Worm (Caenorhabditis elegans) whole organism, L2 larva: ENCODE data around the gene K08F9.4.

Source experiments
- C34F6.9 ChIP-seq: fragments of 150-350 bp; optimal IDR thresholded peaks from 2 replicates; lab custom pipeline; 2014; ENCODE audit warnings: missing biosample characterization, missing genetic modification characterization
- F13H6.1 ChIP-seq: sonication (generic microtip); optimal IDR thresholded peaks from 2 replicates; lab custom pipeline; 2016; ENCODE audit warnings: missing genetic modification characterization, missing compliant biosample characterization
- R02D3.7 ChIP-seq: fragments of 150-350 bp; optimal IDR thresholded peaks from 2 replicates; lab custom pipeline; 2014; ENCODE audit warnings: missing biosample characterization, missing genetic modification characterization
- Y55F3AM.14 ChIP-seq: fragments of 200-800 bp; sonication (Bioruptor generic); optimal IDR thresholded peaks from 2 replicates; lab custom pipeline; 2018; ENCODE audit warnings: mild to moderate bottlenecking, missing genetic modification characterization, missing compliant biosample characterization
- ZK546.5 ChIP-seq: sonication (generic microtip); optimal IDR thresholded peaks from 2 replicates; lab custom pipeline; 2017; ENCODE audit warnings: missing biosample characterization, missing genetic modification characterization
- alr-1 ChIP-seq: fragments of 150-350 bp; optimal IDR thresholded peaks from 2 replicates; lab custom pipeline; 2014; ENCODE audit warnings: missing biosample characterization, missing genetic modification characterization
- aly-2 ChIP-seq: fragments of 150-350 bp; optimal IDR thresholded peaks from 2 replicates; lab custom pipeline; 2014; ENCODE audit warnings: missing biosample characterization, missing genetic modification characterization
- ama-1 ChIP-seq: fragments of 150-350 bp; optimal IDR thresholded peaks from 2 replicates; lab custom pipeline; 2018; ENCODE audit warnings: inconsistent platforms
- blmp-1 ChIP-seq: sonication (generic microtip); optimal IDR thresholded peaks from 2 replicates; lab custom pipeline; 2017; ENCODE audit warnings: missing genetic modification characterization, mild to moderate bottlenecking, missing compliant biosample characterization, antibody characterized with exemption, moderate library complexity; ENCODE audit not compliant: insufficient read depth
- ceh-16 ChIP-seq: fragments of 150-350 bp; optimal IDR thresholded peaks from 2 replicates; lab custom pipeline; 2014; ENCODE audit warnings: missing biosample characterization, missing genetic modification characterization
- crh-2 ChIP-seq: sonication (generic microtip); optimal IDR thresholded peaks from 2 replicates; lab custom pipeline; 2017; ENCODE audit warnings: missing biosample characterization, missing genetic modification characterization
- dmd-4 ChIP-seq: sonication (generic microtip); optimal IDR thresholded peaks from 2 replicates; lab custom pipeline; 2017; ENCODE audit warnings: missing biosample characterization, missing genetic modification characterization
- egl-27 ChIP-seq: sonication (generic microtip); optimal IDR thresholded peaks from 3 replicates; lab custom pipeline; 2017; ENCODE audit warnings: missing biosample characterization, missing genetic modification reagents, missing genetic modification characterization
- elt-1 ChIP-seq: fragments of 150-350 bp; optimal IDR thresholded peaks from 2 replicates; lab custom pipeline; 2014; ENCODE audit warnings: missing biosample characterization, missing genetic modification characterization
- elt-3 ChIP-seq: sonication (generic microtip); optimal IDR thresholded peaks from 2 replicates; lab custom pipeline; 2017; ENCODE audit warnings: missing biosample characterization, missing genetic modification characterization
- fos-1 ChIP-seq: fragments of 150-350 bp; optimal IDR thresholded peaks from 2 replicates; lab custom pipeline; 2014; ENCODE audit warnings: missing biosample characterization, missing genetic modification characterization
- gmeb-1 ChIP-seq: fragments of 150-350 bp; optimal IDR thresholded peaks from 2 replicates; lab custom pipeline; 2014; ENCODE audit warnings: missing biosample characterization, missing genetic modification characterization
- lin-11 ChIP-seq: fragments of 150-350 bp; sonication (generic microtip); optimal IDR thresholded peaks from 2 replicates; lab custom pipeline; 2014; ENCODE audit warnings: missing biosample characterization, missing genetic modification characterization, inconsistent platforms, mixed read lengths
- lin-13 ChIP-seq: fragments of 150-350 bp; optimal IDR thresholded peaks from 2 replicates; lab custom pipeline; 2014; ENCODE audit warnings: missing biosample characterization, missing genetic modification reagents, missing genetic modification characterization
- lin-39 ChIP-seq: fragments of 150-350 bp; optimal IDR thresholded peaks from 2 replicates; lab custom pipeline; 2014; ENCODE audit warnings: missing biosample characterization, missing genetic modification reagents, missing genetic modification characterization
- lsy-2 ChIP-seq, 2 experiments: fragments of 150-350 bp in 1 of 2; sonication (generic microtip) in 1 of 2; optimal IDR thresholded peaks; 2 replicates each; lab custom pipeline; 2014 to 2017; ENCODE audit warnings: missing biosample characterization in 2 of 2, missing genetic modification characterization in 2 of 2
- mab-5 ChIP-seq: fragments of 150-350 bp; optimal IDR thresholded peaks from 2 replicates; lab custom pipeline; 2014; ENCODE audit warnings: missing biosample characterization, missing genetic modification characterization
- mbf-1 ChIP-seq: sonication (generic microtip); optimal IDR thresholded peaks from 2 replicates; lab custom pipeline; 2017; ENCODE audit warnings: missing biosample characterization, missing genetic modification characterization
- mdl-1 ChIP-seq, 2 experiments: fragments of 150-350 bp in 1 of 2; sonication (generic microtip) in 1 of 2; optimal IDR thresholded peaks; 2 replicates each; lab custom pipeline; 2017; ENCODE audit warnings: missing biosample characterization in 2 of 2, missing genetic modification characterization in 2 of 2
- nhr-10 ChIP-seq: sonication (generic microtip); optimal IDR thresholded peaks from 2 replicates; lab custom pipeline; 2017; ENCODE audit warnings: missing biosample characterization, missing genetic modification characterization
- nhr-11 ChIP-seq: fragments of 150-350 bp; optimal IDR thresholded peaks from 2 replicates; lab custom pipeline; 2014; ENCODE audit warnings: missing biosample characterization, missing genetic modification characterization
- nhr-12 ChIP-seq: fragments of 150-350 bp; optimal IDR thresholded peaks from 2 replicates; lab custom pipeline; 2014; ENCODE audit warnings: missing biosample characterization, missing genetic modification characterization
- nhr-129 ChIP-seq: fragments of 150-350 bp; optimal IDR thresholded peaks from 2 replicates; lab custom pipeline; 2014; ENCODE audit warnings: missing biosample characterization, missing genetic modification characterization
- nhr-21 ChIP-seq: fragments of 150-350 bp; optimal IDR thresholded peaks from 2 replicates; lab custom pipeline; 2014; ENCODE audit warnings: missing biosample characterization, missing genetic modification characterization
- nhr-23 ChIP-seq: fragments of 150-350 bp; optimal IDR thresholded peaks from 2 replicates; lab custom pipeline; 2014; ENCODE audit warnings: missing biosample characterization, missing genetic modification reagents, missing genetic modification characterization
- nhr-237 ChIP-seq: fragments of 150-350 bp; optimal IDR thresholded peaks from 2 replicates; lab custom pipeline; 2014; ENCODE audit warnings: missing biosample characterization, missing genetic modification characterization
- nhr-25 ChIP-seq: fragments of 150-350 bp; sonication (generic microtip); optimal IDR thresholded peaks from 3 replicates; lab custom pipeline; 2014; ENCODE audit warnings: missing biosample characterization, missing genetic modification characterization
- nhr-6 ChIP-seq: fragments of 150-350 bp; optimal IDR thresholded peaks from 2 replicates; lab custom pipeline; 2014; ENCODE audit warnings: missing biosample characterization, missing genetic modification characterization
- nhr-77 ChIP-seq: fragments of 150-350 bp; optimal IDR thresholded peaks from 2 replicates; lab custom pipeline; 2014; ENCODE audit warnings: missing biosample characterization, missing genetic modification characterization
- peb-1 ChIP-seq: fragments of 150-350 bp; optimal IDR thresholded peaks from 2 replicates; lab custom pipeline; 2014; ENCODE audit warnings: missing biosample characterization, missing genetic modification characterization
- sem-4 ChIP-seq: fragments of 150-350 bp; optimal IDR thresholded peaks from 2 replicates; lab custom pipeline; 2014; ENCODE audit warnings: missing biosample characterization, missing genetic modification reagents, missing genetic modification characterization
- skn-1 ChIP-seq: sonication (generic microtip); optimal IDR thresholded peaks from 2 replicates; lab custom pipeline; 2017; ENCODE audit warnings: missing biosample characterization, missing genetic modification characterization
- sma-3 ChIP-seq: sonication (generic microtip); optimal IDR thresholded peaks from 2 replicates; lab custom pipeline; 2016; ENCODE audit warnings: missing genetic modification reagents, missing genetic modification characterization, missing compliant biosample characterization
- sma-9 ChIP-seq, 2 experiments: fragments of 150-350 bp in 1 of 2; sonication (generic microtip) in 1 of 2; optimal IDR thresholded peaks; 2 replicates each; lab custom pipeline; 2014 to 2016; ENCODE audit warnings: missing genetic modification characterization in 2 of 2, mild to moderate bottlenecking in 1 of 2, missing biosample characterization in 1 of 2, missing compliant biosample characterization in 1 of 2, missing genetic modification reagents in 1 of 2, moderate library complexity in 1 of 2
- snpc-4 ChIP-seq: fragments of 150-350 bp; optimal IDR thresholded peaks from 2 replicates; lab custom pipeline; 2014; ENCODE audit warnings: missing biosample characterization, missing genetic modification characterization
- unc-39 ChIP-seq: fragments of 150-350 bp; optimal IDR thresholded peaks from 2 replicates; lab custom pipeline; 2014; ENCODE audit warnings: missing biosample characterization, missing genetic modification characterization
- unc-55 ChIP-seq: fragments of 150-350 bp; sonication (generic microtip); optimal IDR thresholded peaks from 3 replicates; lab custom pipeline; 2014; ENCODE audit warnings: missing biosample characterization, missing genetic modification reagents, missing genetic modification characterization
- unc-62 ChIP-seq: fragments of 150-350 bp; optimal IDR thresholded peaks from 2 replicates; lab custom pipeline; 2014; ENCODE audit warnings: missing biosample characterization, missing genetic modification reagents, missing genetic modification characterization
- zag-1 ChIP-seq: fragments of 150-350 bp; optimal IDR thresholded peaks from 2 replicates; lab custom pipeline; 2014; ENCODE audit warnings: missing biosample characterization, missing genetic modification characterization
- ztf-1 ChIP-seq: fragments of 200-800 bp; sonication (Bioruptor generic); conservative IDR thresholded peaks from 2 replicates; pipeline ENCODE4 v1.3.6; 2022; ENCODE audit warnings: missing genetic modification characterization, missing compliant biosample characterization
- ztf-11 ChIP-seq: sonication (generic microtip); optimal IDR thresholded peaks from 2 replicates; lab custom pipeline; 2017; ENCODE audit warnings: missing biosample characterization, missing genetic modification characterization
- ztf-4 ChIP-seq: fragments of 150-350 bp; optimal IDR thresholded peaks from 2 replicates; lab custom pipeline; 2014; ENCODE audit warnings: missing biosample characterization, missing genetic modification characterization

Gene K08F9.4

DNA sequence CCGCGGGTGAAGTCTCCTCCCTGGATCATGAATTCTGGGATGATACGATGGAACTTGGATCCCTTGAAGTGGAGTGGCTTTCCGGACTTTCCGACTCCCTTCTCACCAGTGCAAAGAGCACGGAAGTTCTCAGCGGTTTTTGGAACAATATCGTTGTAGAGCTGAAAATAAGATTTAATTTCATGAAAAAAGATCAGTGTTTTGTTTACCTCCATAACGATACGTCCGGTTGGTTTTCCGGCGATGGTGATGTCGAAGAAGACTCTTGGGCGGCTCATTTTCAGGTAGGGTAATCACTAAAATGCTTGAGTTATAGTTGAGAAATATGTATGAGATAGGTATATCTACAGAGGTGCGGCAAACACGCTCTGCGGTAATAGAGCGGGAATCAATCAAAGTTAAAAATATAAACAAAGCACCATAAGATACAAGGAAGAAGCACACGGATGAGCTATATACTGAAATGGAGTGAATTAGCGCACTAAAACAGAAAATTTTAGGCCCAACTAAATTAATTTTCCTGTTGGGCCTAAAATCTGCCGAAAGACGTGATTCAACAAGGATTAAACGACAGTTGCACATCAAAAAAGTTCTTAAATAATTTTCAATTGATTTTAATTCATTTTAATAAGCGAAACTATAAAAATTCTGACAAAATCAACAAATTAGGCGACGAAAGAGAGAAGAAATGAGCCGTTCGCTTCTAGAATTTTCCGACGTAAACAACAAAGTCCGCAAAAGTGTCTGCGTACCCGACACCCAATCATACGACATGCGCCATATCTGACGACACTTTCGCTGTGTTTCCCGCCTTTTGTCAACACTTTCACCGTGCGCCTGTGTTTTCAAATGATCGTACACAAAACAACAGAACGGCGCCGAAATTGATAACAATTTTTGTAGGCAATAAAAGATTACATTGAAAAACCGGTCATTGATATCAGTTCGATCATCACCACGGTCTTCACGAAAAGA lies 43.6 kb downstream of the K08F9.4 start, which contains the start of the genes cyn-7 and bath-36 (continued):
- TF ChIP-seq R02D3.7 (tag; lab: Kevin White, UChicago) (peak; percentile 9), nhr-129 (tag; lab: Kevin White, UChicago) (peak; percentile 71), crh-2 (tag; lab: Kevin White, UChicago) (peak; percentile 82), elt-3 (no peak), nhr-21 (tag; lab: Kevin White, UChicago) (peak; percentile 61), nhr-237 (tag; lab: Kevin White, UChicago) (no peak), ztf-1 (no peak), ama-1 (lab: Kevin White, UChicago) (no peak), nhr-25 (tag; lab: Kevin White, UChicago) (peak; percentile 75), lin-13 (GFP tag; lab: Kevin White, UChicago) (peak; percentile 70), zag-1 (tag; lab: Kevin White, UChicago) (no peak), mab-5 (tag; lab: Kevin White, UChicago) (peak; percentile 3), elt-1 (tag; lab: Kevin White, UChicago) (no peak), skn-1 (tag; lab: Kevin White, UChicago) (no peak), dmd-4 (tag; lab: Kevin White, UChicago) (no peak), egl-27 (peak; percentile 70), nhr-77 (no peak)

DNA sequence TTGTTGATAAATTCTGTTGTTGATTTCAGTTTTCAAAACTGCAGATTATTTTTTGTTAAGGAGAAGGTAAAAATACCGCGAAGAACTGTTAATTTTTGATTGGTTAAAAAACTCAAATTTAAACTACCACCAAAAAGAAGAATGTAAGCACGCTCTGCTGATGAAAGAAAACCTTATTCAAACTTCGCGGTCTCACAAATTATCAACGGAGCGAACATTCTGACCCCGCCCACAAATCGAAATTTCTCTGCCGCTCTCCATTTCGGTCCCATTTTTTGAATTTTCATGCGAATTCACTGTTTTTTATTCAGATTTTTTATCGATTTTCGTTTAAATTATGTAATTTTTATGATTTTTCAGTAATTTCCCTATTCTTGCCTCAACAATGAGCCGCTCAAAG lies 45.7 kb downstream of the K08F9.4 start, which contains the start of gene cyn-3:
cyn-3 (plus strand) TSS at position 361 of the 400 bp plus-strand sequence.
- TF ChIP-seq unc-62 (GFP tag; lab: Kevin White, UChicago) (no peak), skn-1 (tag; lab: Kevin White, UChicago) (no peak), ztf-1 (no peak), ZK546.5 (tag; lab: Kevin White, UChicago) (peak; percentile 30), sma-3 (peak; percentile 87), ceh-16 (peak; percentile 59), nhr-12 (tag; lab: Kevin White, UChicago) (no peak), Y55F3AM.14 (no peak), mbf-1 (tag; lab: Kevin White, UChicago) (no peak), crh-2 (tag; lab: Kevin White, UChicago) (peak; percentile 96), lin-11 (tag; lab: Kevin White, UChicago) (peak; percentile 91), nhr-237 (tag; lab: Kevin White, UChicago) (no peak), elt-1 (tag; lab: Kevin White, UChicago) (no peak), F13H6.1 (tag; lab: Kevin White, UChicago) (peak; percentile 85), nhr-6 (tag; lab: Kevin White, UChicago) (no peak), alr-1 (tag; lab: Kevin White, UChicago) (no peak), nhr-11 (tag; lab: Kevin White, UChicago) (no peak), fos-1 (tag; lab: Kevin White, UChicago) (peak; percentile 76), ztf-11 (tag; lab: Kevin White, UChicago) (no peak), zag-1 (tag; lab: Kevin White, UChicago) (peak; percentile 46), C34F6.9 (tag; lab: Kevin White, UChicago) (peak; percentile 93), elt-3 (no peak), R02D3.7 (tag; lab: Kevin White, UChicago) (peak; percentile 41), lin-39 (tag; lab: Kevin White, UChicago) (no peak), nhr-77 (peak; percentile 54), blmp-1 (tag; lab: Kevin White, UChicago) (peak; percentile 78), mab-5 (tag; lab: Kevin White, UChicago) (peak; percentile 81), sma-9 (GFP tag; optimal IDR thresholded peaks at IDR 0.05; lab: Kevin White, UChicago) (peak; percentile 90), sma-9 (tag; optimal IDR thresholded peaks at IDR 0.05; lab: Kevin White, UChicago) (no peak), egl-27 (peak; percentile 31), nhr-23 (tag; lab: Kevin White, UChicago) (no peak), lin-13 (GFP tag; lab: Kevin White, UChicago) (peak; percentile 93), peb-1 (tag; lab: Kevin White, UChicago) (no peak), mdl-1 (tag; optimal IDR thresholded peaks at IDR 0.05; lab: Kevin White, UChicago) (no peak), nhr-10 (no peak), unc-39 (tag; lab: Kevin White, UChicago) (no peak), aly-2 (no peak), ama-1 (lab: Kevin White, UChicago) (peak; percentile 85), unc-55 (GFP tag; lab: Kevin White, UChicago) (peak; percentile 97), sem-4 (tag; lab: Kevin White, UChicago) (peak; percentile 92), nhr-21 (tag; lab: Kevin White, UChicago) (peak; percentile 85), snpc-4 (peak; percentile 87), dmd-4 (tag; lab: Kevin White, UChicago) (no peak), gmeb-1 (tag; lab: Kevin White, UChicago) (peak; percentile 99), nhr-25 (tag; lab: Kevin White, UChicago) (peak; percentile 93), lsy-2 (tag; optimal IDR thresholded peaks at IDR 0.05; lab: Kevin White, UChicago) (peak; percentile 82 to 93), ztf-4 (peak; percentile 73)
